Fruit fly (Drosophila melanogaster): ENCODE data around the gene wake.

Gene wake

dm6 chr3R:22664274-22664673, 24.7 kb downstream of the wake start (continued):
- TF ChIP-seq CG18262 (tag; optimal IDR thresholded peaks at IDR 0.05) = peak; percentile 6
- no peak for TF ChIP-seq kni (GFP tag; optimal IDR thresholded peaks at IDR 0.05)
- TF ChIP-seq CG10565 (GFP tag; optimal IDR thresholded peaks at IDR 0.05) = no peak
- TF ChIP-seq shn (GFP tag; optimal IDR thresholded peaks at IDR 0.05) = peak; percentile 21
- TF ChIP-seq Spps (tag; optimal IDR thresholded peaks at IDR 0.05) = no peak
- no peak for TF ChIP-seq pros (GFP tag; optimal IDR thresholded peaks at IDR 0.05)
- TF ChIP-seq Pdp1 (GFP tag; optimal IDR thresholded peaks at IDR 0.05) = peak; percentile 17 to 35
- peak; percentile 33 for TF ChIP-seq CG4820 (GFP tag; optimal IDR thresholded peaks at IDR 0.05)
- no peak for TF ChIP-seq CG31365 (tag; optimal IDR thresholded peaks at IDR 0.05)
- TF ChIP-seq crol (GFP tag; IDR thresholded peaks at IDR 0.05) = no peak
- no peak for TF ChIP-seq pfk (GFP tag; optimal IDR thresholded peaks at IDR 0.05)
- TF ChIP-seq CG6254 (GFP tag; optimal IDR thresholded peaks at IDR 0.05) = no peak
- TF ChIP-seq emc (GFP tag; optimal IDR thresholded peaks at IDR 0.05) = no peak
- TF ChIP-seq CG5245 (GFP tag; optimal IDR thresholded peaks at IDR 0.05) = peak; percentile 51
- TF ChIP-seq unc-4 (GFP tag; IDR thresholded peaks at IDR 0.05; ENCODE audit: partially characterized antibody) = no peak
- 0 out of 2 replicates have a peak, but pooled peaks have one; percentile 52 for TF ChIP-seq CG14014 (GFP tag; IDR thresholded peaks at IDR 0.05)
- TF ChIP-seq Sin3A (optimal IDR thresholded peaks at IDR 0.05) = no peak
- peak; percentile 41 for TF ChIP-seq lab (GFP tag; optimal IDR thresholded peaks at IDR 0.05)
- no peak for TF ChIP-seq CG17568 (GFP tag; optimal IDR thresholded peaks at IDR 0.05)
- TF ChIP-seq Neu2 (GFP tag; optimal IDR thresholded peaks at IDR 0.05; ENCODE audit: borderline replicate concordance) = no peak
- no peak for TF ChIP-seq Bgb (GFP tag; IDR thresholded peaks at IDR 0.05; ENCODE audit: partially characterized antibody)
- TF ChIP-seq CG11560 (tag; IDR thresholded peaks at IDR 0.05) = 0 out of 3 replicates have a peak, but pooled peaks have one; percentile 32
- no peak for TF ChIP-seq ftz-f1 (GFP tag; optimal IDR thresholded peaks at IDR 0.05)
- no peak for TF ChIP-seq tna (GFP tag; IDR thresholded peaks at IDR 0.05; ENCODE audit: partially characterized antibody)
- peak; percentile 51 for TF ChIP-seq CG12391 (tag; optimal IDR thresholded peaks at IDR 0.05)
- TF ChIP-seq Fer2 (tag; optimal IDR thresholded peaks at IDR 0.05) = no peak
- TF ChIP-seq Dref (GFP tag; IDR thresholded peaks at IDR 0.05) = no peak
- peak; percentile 27 for TF ChIP-seq mam (GFP tag; optimal IDR thresholded peaks at IDR 0.05)
- TF ChIP-seq sug (tag; optimal IDR thresholded peaks at IDR 0.05) = no peak
- TF ChIP-seq BtbVII (GFP tag; optimal IDR thresholded peaks at IDR 0.05) = no peak
- TF ChIP-seq CG11085 (GFP tag; IDR thresholded peaks at IDR 0.05) = no peak
- TF ChIP-seq Sox102F (GFP tag; optimal IDR thresholded peaks at IDR 0.05) = peak; percentile 69
- peak; percentile 65; the same call in 2 of the 3 replicates for TF ChIP-seq otp (GFP tag; IDR thresholded peaks at IDR 0.05)
- TF ChIP-seq Ets65A (GFP tag) = no peak
- TF ChIP-seq CG15696 (tag; optimal IDR thresholded peaks at IDR 0.05) = no peak
- TF ChIP-seq CG11696 (GFP tag; IDR thresholded peaks at IDR 0.05) = no peak
- peak; percentile 48 for TF ChIP-seq az2 (GFP tag; optimal IDR thresholded peaks at IDR 0.05)
- peak; percentile 2 for TF ChIP-seq Sry-δ (GFP tag; optimal IDR thresholded peaks at IDR 0.05)
- peak; percentile 21 for TF ChIP-seq CG15269 (tag; optimal IDR thresholded peaks at IDR 0.05)
- TF ChIP-seq CTCF (GFP tag; optimal IDR thresholded peaks at IDR 0.05) = no peak
- no peak for TF ChIP-seq eyg (GFP tag; optimal IDR thresholded peaks at IDR 0.05)
- TF ChIP-seq br (optimal IDR thresholded peaks at IDR 0.05) = no peak
- TF ChIP-seq croc (GFP tag; conservative IDR thresholded peaks at IDR 0.05) = peak; percentile 20; the same call in 2 of the 3 replicates
- TF ChIP-seq HLHmδ (GFP tag; optimal IDR thresholded peaks at IDR 0.05) = no peak
- TF ChIP-seq h (optimal IDR thresholded peaks at IDR 0.05) = no peak
- TF ChIP-seq prd (optimal IDR thresholded peaks at IDR 0.05) = no peak
- TF ChIP-seq prd (GFP tag; IDR thresholded peaks at IDR 0.05) = peak; percentile 68; the same call in 2 of the 3 replicates
- no peak for TF ChIP-seq CG6791 (GFP tag; IDR thresholded peaks at IDR 0.05; ENCODE audit: partially characterized antibody)
- peak; percentile 59 for TF ChIP-seq unpg (GFP tag; optimal IDR thresholded peaks at IDR 0.05)
- TF ChIP-seq CG11398 (GFP tag; optimal IDR thresholded peaks at IDR 0.05) = no peak
- TF ChIP-seq Dll (GFP tag; IDR thresholded peaks at IDR 0.05; ENCODE audit: partially characterized antibody) = no peak
- peak; percentile 54 for TF ChIP-seq Oli (tag; optimal IDR thresholded peaks at IDR 0.05)
